1 fruit fly cellular context compared by ENCODE assay signal in the genomic region with DNA sequence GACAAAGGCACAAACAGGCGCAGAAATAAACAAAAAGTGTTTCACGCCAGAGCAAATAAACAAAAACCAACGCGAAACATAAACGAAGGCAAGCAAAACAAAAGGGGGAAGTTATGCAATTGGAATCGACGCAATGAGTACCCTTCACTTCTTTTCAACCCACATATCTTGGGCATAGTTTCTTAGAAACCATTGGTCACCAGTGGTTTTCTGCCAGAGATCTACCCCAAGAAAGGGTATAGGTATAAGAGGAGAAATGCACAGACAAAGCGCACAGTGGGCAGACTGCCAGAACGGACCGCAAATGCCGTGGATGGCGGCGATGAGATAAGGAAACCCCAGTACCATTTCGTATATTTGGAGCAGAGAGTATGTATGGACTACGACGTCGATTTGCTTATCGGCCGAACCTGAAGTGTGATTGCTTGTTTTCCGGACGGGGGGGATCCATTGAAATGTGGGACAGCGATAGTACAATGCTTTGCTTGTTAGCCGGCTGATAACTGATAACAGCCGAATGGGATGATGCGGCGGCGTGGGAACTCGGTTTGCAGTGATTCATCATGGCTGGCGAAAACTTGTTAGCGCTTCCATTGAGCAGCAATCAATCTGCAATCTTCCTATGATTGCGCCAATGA.
A peak's percentile ranks its signal among the peaks of the same experiment; 100 is the strongest.
TF ChIP-seq lines count a peak whose summit lies in the region.

No protein-coding gene starts in this region.

TF ChIP-seq in whole organism, embryonic, 481 proteins besides CTCF, POLR2A, EP300 and RAD21 (continued from another document and continues in another):
- TF ChIP-seq eve (GFP tag; optimal IDR thresholded peaks at IDR 0.05; lab: Kevin White, UChicago) (no peak), CG14050 (GFP tag; IDR thresholded peaks at IDR 0.05; lab: Robert Waterston, UW) (peak; percentile 43; the same call in 2 of the 3 replicates), zen (tag; optimal IDR thresholded peaks at IDR 0.05; lab: Kevin White, UChicago) (no peak), zfh1 (GFP tag; IDR thresholded peaks at IDR 0.05; lab: Robert Waterston, UW) (peak; percentile 56; the same call in 2 of the 3 replicates), CG2120 (GFP tag; optimal IDR thresholded peaks at IDR 0.05; lab: Kevin White, UChicago) (peak; percentile 45), tx (GFP tag; optimal IDR thresholded peaks at IDR 0.05; lab: Kevin White, UChicago) (no peak), dmrt11E (tag; optimal IDR thresholded peaks at IDR 0.05; lab: Kevin White, UChicago) (no peak), CG6791 (GFP tag; IDR thresholded peaks at IDR 0.05; lab: Robert Waterston, UW; ENCODE audit: partially characterized antibody) (no peak), CG3838 (GFP tag; optimal IDR thresholded peaks at IDR 0.05; lab: Kevin White, UChicago) (no peak), jigr1 (GFP tag; IDR thresholded peaks at IDR 0.05; lab: Robert Waterston, UW) (no peak), hb (GFP tag; IDR thresholded peaks at IDR 0.05; lab: Robert Waterston, UW; ENCODE audit: partially characterized antibody) (no peak), CG12391 (tag; optimal IDR thresholded peaks at IDR 0.05; lab: Kevin White, UChicago) (peak; percentile 17), Myb (GFP tag; optimal IDR thresholded peaks at IDR 0.05; lab: Kevin White, UChicago) (peak; percentile 14), Max (GFP tag; optimal IDR thresholded peaks at IDR 0.05; lab: Kevin White, UChicago) (no peak), HLH3B (GFP tag; IDR thresholded peaks at IDR 0.05; lab: Robert Waterston, UW) (peak; percentile 46), MBD-R2 (GFP tag; IDR thresholded peaks at IDR 0.05; lab: Robert Waterston, UW) (peak; percentile 31; the same call in 1 of the 2 replicates), CG2199 (GFP tag; IDR thresholded peaks at IDR 0.05; lab: Robert Waterston, UW) (peak; percentile 61; the same call in 1 of the 3 replicates), Lpt (GFP tag; optimal IDR thresholded peaks at IDR 0.05; lab: Kevin White, UChicago) (no peak), CG12155 (GFP tag; optimal IDR thresholded peaks at IDR 0.05; lab: Kevin White, UChicago) (peak; percentile 12), crc (GFP tag; optimal IDR thresholded peaks at IDR 0.05; lab: Kevin White, UChicago) (no peak), CG15073 (GFP tag; optimal IDR thresholded peaks at IDR 0.05; lab: Kevin White, UChicago) (no peak), H15 (GFP tag; IDR thresholded peaks at IDR 0.05; lab: Robert Waterston, UW) (0 out of 3 replicates have a peak, but pooled peaks have one; percentile 32), Vsx1 (GFP tag; optimal IDR thresholded peaks at IDR 0.05; lab: Kevin White, UChicago) (no peak), CG11085 (GFP tag; IDR thresholded peaks at IDR 0.05; lab: Robert Waterston, UW) (peak; percentile 37; the same call in 1 of the 2 replicates), kah (GFP tag; optimal IDR thresholded peaks at IDR 0.05; lab: Kevin White, UChicago) (no peak), Elba2 (GFP tag; optimal IDR thresholded peaks at IDR 0.05; lab: Kevin White, UChicago) (no peak), CG16813 (GFP tag; IDR thresholded peaks at IDR 0.05; lab: Robert Waterston, UW; ENCODE audit: partially characterized antibody) (no peak), jing (GFP tag; optimal IDR thresholded peaks at IDR 0.05; lab: Kevin White, UChicago) (no peak), C15 (GFP tag; IDR thresholded peaks at IDR 0.05; lab: Robert Waterston, UW) (no peak), chif (GFP tag; optimal IDR thresholded peaks at IDR 0.05; lab: Kevin White, UChicago) (no peak), btn (GFP tag; optimal IDR thresholded peaks at IDR 0.05; lab: Kevin White, UChicago) (no peak), E2f1 (GFP tag; IDR thresholded peaks at IDR 0.05; lab: Robert Waterston, UW) (peak; percentile 66), Eip74EF (GFP tag; optimal IDR thresholded peaks at IDR 0.05; lab: Kevin White, UChicago) (no peak), CG31365 (tag; optimal IDR thresholded peaks at IDR 0.05; lab: Kevin White, UChicago) (no peak), Doc3 (GFP tag; IDR thresholded peaks at IDR 0.05; lab: Robert Waterston, UW; ENCODE audit: partially characterized antibody) (no peak), sens-2 (GFP tag; IDR thresholded peaks at IDR 0.05; lab: Robert Waterston, UW) (peak; percentile 61), Hsf (GFP tag; optimal IDR thresholded peaks at IDR 0.05; lab: Kevin White, UChicago) (peak; percentile 19), CG6683 (GFP tag; optimal IDR thresholded peaks at IDR 0.05; lab: Kevin White, UChicago) (no peak), chn (GFP tag; optimal IDR thresholded peaks at IDR 0.05; lab: Kevin White, UChicago) (no peak), Doc2 (GFP tag; IDR thresholded peaks at IDR 0.05; lab: Robert Waterston, UW) (no peak), BtbVII (GFP tag; optimal IDR thresholded peaks at IDR 0.05; lab: Kevin White, UChicago) (no peak), Gug (GFP tag; IDR thresholded peaks at IDR 0.05; lab: Robert Waterston, UW) (peak; percentile 47; the same call in 2 of the 4 replicates), CG4404 (GFP tag; IDR thresholded peaks at IDR 0.05; lab: Robert Waterston, UW) (peak; percentile 29; the same call in 1 of the 2 replicates), CG15479 (GFP tag; optimal IDR thresholded peaks at IDR 0.05; lab: Kevin White, UChicago) (no peak), Usf (GFP tag; optimal IDR thresholded peaks at IDR 0.05; lab: Kevin White, UChicago) (no peak), B-H2 (GFP tag; optimal IDR thresholded peaks at IDR 0.05; lab: Kevin White, UChicago) (no peak), CG17912 (GFP tag; optimal IDR thresholded peaks at IDR 0.05; lab: Kevin White, UChicago) (no peak), salm (tag; optimal IDR thresholded peaks at IDR 0.05; lab: Kevin White, UChicago) (no peak), Deaf1 (tag; optimal IDR thresholded peaks at IDR 0.05; lab: Kevin White, UChicago) (peak; percentile 21), ranshi (GFP tag; IDR thresholded peaks at IDR 0.05; lab: Robert Waterston, UW) (peak; percentile 59), psq (GFP tag; optimal IDR thresholded peaks at IDR 0.05; lab: Kevin White, UChicago) (no peak), org-1 (GFP tag; optimal IDR thresholded peaks at IDR 0.05; lab: Kevin White, UChicago) (peak; percentile 30), CG4617 (GFP tag; optimal IDR thresholded peaks at IDR 0.05; lab: Kevin White, UChicago; ENCODE audit: borderline replicate concordance) (no peak), cg (GFP tag; optimal IDR thresholded peaks at IDR 0.05; lab: Kevin White, UChicago) (no peak), da (GFP tag; optimal IDR thresholded peaks at IDR 0.05; lab: Kevin White, UChicago) (no peak), Hand (GFP tag; optimal IDR thresholded peaks at IDR 0.05; lab: Kevin White, UChicago) (no peak), CG5180 (GFP tag; optimal IDR thresholded peaks at IDR 0.05; lab: Kevin White, UChicago) (no peak), oc (tag; optimal IDR thresholded peaks at IDR 0.05; lab: Kevin White, UChicago) (no peak), lilli (GFP tag; optimal IDR thresholded peaks at IDR 0.05; lab: Kevin White, UChicago) (peak; percentile 37), gsb-n (tag; optimal IDR thresholded peaks at IDR 0.05; lab: Kevin White, UChicago) (no peak), Xbp1 (GFP tag; optimal IDR thresholded peaks at IDR 0.05; lab: Kevin White, UChicago) (peak; percentile 26), Aef1 (GFP tag; IDR thresholded peaks at IDR 0.05; lab: Robert Waterston, UW) (peak; percentile 46; the same call in 2 of the 3 replicates), MESR4 (GFP tag; optimal IDR thresholded peaks at IDR 0.05; lab: Kevin White, UChicago) (no peak), cato (GFP tag; optimal IDR thresholded peaks at IDR 0.05; lab: Kevin White, UChicago; ENCODE audit: borderline replicate concordance) (no peak), CG12236 (GFP tag; optimal IDR thresholded peaks at IDR 0.05; lab: Kevin White, UChicago) (no peak), Mad (GFP tag; optimal IDR thresholded peaks at IDR 0.05; lab: Kevin White, UChicago) (no peak), hbn (GFP tag; IDR thresholded peaks at IDR 0.05; lab: Robert Waterston, UW; ENCODE audit: partially characterized antibody) (no peak), CG4854 (GFP tag; optimal IDR thresholded peaks at IDR 0.05; lab: Kevin White, UChicago) (no peak), Fer2 (tag; optimal IDR thresholded peaks at IDR 0.05; lab: Kevin White, UChicago) (no peak), Bteb2 (GFP tag; optimal IDR thresholded peaks at IDR 0.05; lab: Kevin White, UChicago) (no peak), sim (GFP tag; IDR thresholded peaks at IDR 0.05; lab: Robert Waterston, UW) (no peak), ab (GFP tag; optimal IDR thresholded peaks at IDR 0.05; lab: Kevin White, UChicago) (no peak), sd (tag; optimal IDR thresholded peaks at IDR 0.05; lab: Kevin White, UChicago) (peak; percentile 78), abd-A (tag; optimal IDR thresholded peaks at IDR 0.05; lab: Kevin White, UChicago) (no peak), Chrac-16 (GFP tag; optimal IDR thresholded peaks at IDR 0.05; lab: Kevin White, UChicago) (no peak), Dfd (GFP tag; optimal IDR thresholded peaks at IDR 0.05; lab: Kevin White, UChicago) (no peak), CG7357 (GFP tag; IDR thresholded peaks at IDR 0.05; lab: Robert Waterston, UW) (no peak), Poxn (GFP tag; IDR thresholded peaks at IDR 0.05; lab: Robert Waterston, UW) (no peak), bigmax (GFP tag; optimal IDR thresholded peaks at IDR 0.05; lab: Kevin White, UChicago) (no peak), fd3F (GFP tag; optimal IDR thresholded peaks at IDR 0.05; lab: Kevin White, UChicago) (no peak), ara (GFP tag; IDR thresholded peaks at IDR 0.05; lab: Robert Waterston, UW) (peak; percentile 37; the same call in 1 of the 2 replicates), usp (GFP tag; optimal IDR thresholded peaks at IDR 0.05; lab: Kevin White, UChicago) (no peak), dmrt99B (tag; optimal IDR thresholded peaks at IDR 0.05; lab: Kevin White, UChicago) (peak; percentile 49), Antp (GFP tag; optimal IDR thresholded peaks at IDR 0.05; lab: Kevin White, UChicago) (peak; percentile 16), CG7839 (tag; optimal IDR thresholded peaks at IDR 0.05; lab: Kevin White, UChicago) (peak; percentile 33), trh (GFP tag; optimal IDR thresholded peaks at IDR 0.05; lab: Kevin White, UChicago) (no peak), CG8924 (tag; optimal IDR thresholded peaks at IDR 0.05; lab: Kevin White, UChicago) (peak; percentile 26), Sox102F (GFP tag; optimal IDR thresholded peaks at IDR 0.05; lab: Kevin White, UChicago) (peak; percentile 54), fru (optimal IDR thresholded peaks at IDR 0.05; lab: Kevin White, UChicago) (no peak), CG2712 (tag; optimal IDR thresholded peaks at IDR 0.05; lab: Kevin White, UChicago) (peak; percentile 46), CG6765 (GFP tag; optimal IDR thresholded peaks at IDR 0.05; lab: Kevin White, UChicago) (no peak), gem (tag; optimal IDR thresholded peaks at IDR 0.05; lab: Kevin White, UChicago) (peak; percentile 44), ATbp (GFP tag; optimal IDR thresholded peaks at IDR 0.05; lab: Kevin White, UChicago) (no peak), CG9727 (GFP tag; optimal IDR thresholded peaks at IDR 0.05; lab: Kevin White, UChicago) (peak; percentile 28), CG10565 (GFP tag; optimal IDR thresholded peaks at IDR 0.05; lab: Kevin White, UChicago) (no peak), Atf-2 (GFP tag; optimal IDR thresholded peaks at IDR 0.05; lab: Kevin White, UChicago) (no peak), ci (GFP tag; IDR thresholded peaks at IDR 0.05; lab: Robert Waterston, UW) (peak; percentile 79), CG17359 (tag; optimal IDR thresholded peaks at IDR 0.05; lab: Kevin White, UChicago) (no peak), CG6689 (GFP tag; IDR thresholded peaks at IDR 0.05; lab: Robert Waterston, UW) (peak; percentile 50; the same call in 1 of the 2 replicates), Drgx (GFP tag; IDR thresholded peaks at IDR 0.05; lab: Robert Waterston, UW) (peak; percentile 69), CG17328 (GFP tag; IDR thresholded peaks at IDR 0.05; lab: Robert Waterston, UW) (peak; percentile 31; the same call in 1 of the 2 replicates), cad (GFP tag; optimal IDR thresholded peaks at IDR 0.05; lab: Kevin White, UChicago) (no peak), CG4282 (GFP tag; optimal IDR thresholded peaks at IDR 0.05; lab: Kevin White, UChicago) (no peak), mld (GFP tag; IDR thresholded peaks at IDR 0.05; lab: Robert Waterston, UW; ENCODE audit: partially characterized antibody) (no peak), CG6175 (GFP tag; IDR thresholded peaks at IDR 0.05; lab: Robert Waterston, UW) (no peak), ase (GFP tag; IDR thresholded peaks at IDR 0.05; lab: Robert Waterston, UW) (peak; percentile 60; the same call in 1 of the 3 replicates), dpn (GFP tag; optimal IDR thresholded peaks at IDR 0.05; lab: Kevin White, UChicago) (peak in 1 of 2 experiments; percentile 44), mam (GFP tag; optimal IDR thresholded peaks at IDR 0.05; lab: Kevin White, UChicago) (no peak), CG7928 (GFP tag; optimal IDR thresholded peaks at IDR 0.05; lab: Kevin White, UChicago) (no peak), zen2 (GFP tag; IDR thresholded peaks at IDR 0.05; lab: Robert Waterston, UW; ENCODE audit: partially characterized antibody) (no peak), CG6854 (GFP tag; optimal IDR thresholded peaks at IDR 0.05; lab: Kevin White, UChicago) (no peak), ems (GFP tag; optimal IDR thresholded peaks at IDR 0.05; lab: Kevin White, UChicago) (no peak), fd96Cb (tag; optimal IDR thresholded peaks at IDR 0.05; lab: Kevin White, UChicago) (peak; percentile 27), CG9437 (GFP tag; optimal IDR thresholded peaks at IDR 0.05; lab: Kevin White, UChicago) (no peak), CG7963 (GFP tag; IDR thresholded peaks at IDR 0.05; lab: Robert Waterston, UW; ENCODE audit: partially characterized antibody) (no peak), seq (GFP tag; IDR thresholded peaks at IDR 0.05; lab: Robert Waterston, UW) (0 out of 2 replicates have a peak, but pooled peaks have one; percentile 16), YL-1 (GFP tag; optimal IDR thresholded peaks at IDR 0.05; lab: Kevin White, UChicago) (no peak), gt (GFP tag; IDR thresholded peaks at IDR 0.05; lab: Robert Waterston, UW) (no peak), tll (GFP tag; optimal IDR thresholded peaks at IDR 0.05; lab: Kevin White, UChicago) (no peak), CG18599 (GFP tag; optimal IDR thresholded peaks at IDR 0.05; lab: Kevin White, UChicago) (peak; percentile 47), CG3726 (GFP tag; IDR thresholded peaks at IDR 0.05; lab: Robert Waterston, UW) (no peak), Rfx (GFP tag; IDR thresholded peaks at IDR 0.05; lab: Robert Waterston, UW) (peak; percentile 68), Oli (tag; optimal IDR thresholded peaks at IDR 0.05; lab: Kevin White, UChicago) (peak; percentile 39), HLH54F (GFP tag; optimal IDR thresholded peaks at IDR 0.05; lab: Kevin White, UChicago) (no peak), pfk (GFP tag; optimal IDR thresholded peaks at IDR 0.05; lab: Kevin White, UChicago) (no peak)
